Fruit fly (Drosophila melanogaster) whole organism, prepupa: ENCODE measurements around the gene CG12680.

Experiments used
- CG10669 ChIP-seq: fragments of 200-800 bp; sonication (Bioruptor generic); optimal IDR thresholded peaks from 3 replicates; lab custom pipeline; 2018; ENCODE audit warnings: missing biosample characterization, mild to moderate bottlenecking, missing genetic modification characterization, moderate library complexity
- CG11762 ChIP-seq: fragments of 200-800 bp; sonication (Bioruptor generic); optimal IDR thresholded peaks from 3 replicates; lab custom pipeline; 2016; ENCODE audit warnings: missing biosample characterization, missing genetic modification characterization; ENCODE audit not compliant: insufficient read depth
- CG16779 ChIP-seq: fragments of 200-800 bp; sonication (Bioruptor generic); optimal IDR thresholded peaks from 3 replicates; lab custom pipeline; 2017; ENCODE audit warnings: missing biosample characterization, mild to moderate bottlenecking, missing genetic modification characterization
- CG3032 ChIP-seq: fragments of 200-800 bp; optimal IDR thresholded peaks from 2 replicates; lab custom pipeline; 2019; ENCODE audit warnings: missing biosample characterization, mild to moderate bottlenecking, missing genetic modification characterization, moderate library complexity
- CG8319 ChIP-seq: fragments of 200-800 bp; sonication (Bioruptor generic); optimal IDR thresholded peaks from 3 replicates; lab custom pipeline; 2016; ENCODE audit warnings: missing biosample characterization, missing genetic modification characterization
- Hr39 ChIP-seq: fragments of 200-800 bp; sonication (Bioruptor generic); optimal IDR thresholded peaks from 2 replicates; lab custom pipeline; 2016; ENCODE audit warnings: missing biosample characterization, missing genetic modification characterization
- Lpt ChIP-seq: fragments of 200-800 bp; sonication (Bioruptor generic); optimal IDR thresholded peaks from 3 replicates; lab custom pipeline; 2016; ENCODE audit warnings: missing biosample characterization, missing genetic modification characterization
- fkh ChIP-seq: fragments of 200-800 bp; sonication (Bioruptor generic); optimal IDR thresholded peaks from 3 replicates; lab custom pipeline; 2017; ENCODE audit warnings: missing biosample characterization, mild to moderate bottlenecking, missing genetic modification characterization, moderate library complexity
- pdm3 ChIP-seq: fragments of 200-800 bp; sonication (Bioruptor generic); optimal IDR thresholded peaks from 3 replicates; lab custom pipeline; 2016; ENCODE audit warnings: missing biosample characterization, missing genetic modification characterization

dm6 chrX:5046256-5046894, 49.1 kb downstream of the CG12680 start:
- no peak for TF ChIP-seq fkh (GFP tag; lab: Kevin White, UChicago)
- peak; percentile 85 for TF ChIP-seq CG3032 (tag; lab: Kevin White, UChicago)
- peak; percentile 88 for TF ChIP-seq Hr39 (GFP tag; lab: Kevin White, UChicago)
- TF ChIP-seq Lpt (GFP tag; lab: Kevin White, UChicago), result peak; percentile 83
- peak; percentile 88 for TF ChIP-seq CG10669 (GFP tag; lab: Kevin White, UChicago)
- TF ChIP-seq CG8319 (GFP tag; lab: Kevin White, UChicago), result peak; percentile 83
- peak; percentile 77 for TF ChIP-seq CG16779 (tag; lab: Kevin White, UChicago)
- TF ChIP-seq pdm3 (GFP tag; lab: Kevin White, UChicago), result peak; percentile 91
- peak; percentile 89 for TF ChIP-seq CG11762 (GFP tag; lab: Kevin White, UChicago)
